Fruit fly (Drosophila melanogaster) whole organism, embryonic: ENCODE data around the gene PNKP.
A peak's percentile ranks its signal among the peaks of the same experiment; 100 is the strongest.

Source experiments
- Ada2b ChIP-seq: fragments of 200-800 bp; sonication (Bioruptor generic); IDR thresholded peaks from 2 replicates; pipeline ENCODE4 v1.3.6; 2022; ENCODE audit warnings: missing biosample characterization, missing genetic modification characterization
- Bdp1 ChIP-seq: fragments of 200-800 bp; sonication (Bioruptor generic); optimal IDR thresholded peaks from 3 replicates; lab custom pipeline; 2016; ENCODE audit warnings: missing biosample characterization, missing genetic modification characterization
- CG10654 ChIP-seq: fragments of 200-800 bp; sonication (Bioruptor generic); optimal IDR thresholded peaks from 2 replicates; lab custom pipeline; 2016; ENCODE audit warnings: missing biosample characterization, missing genetic modification characterization
- CG11504 ChIP-seq: fragments of 200-800 bp; sonication (Bioruptor generic); optimal IDR thresholded peaks from 3 replicates; lab custom pipeline; 2019; ENCODE audit warnings: missing biosample characterization, mild to moderate bottlenecking, missing genetic modification characterization, moderate library complexity
- CG11723 ChIP-seq: fragments of 200-800 bp; sonication (Bioruptor generic); optimal IDR thresholded peaks from 2 replicates; lab custom pipeline; 2017; ENCODE audit warnings: missing biosample characterization, mild to moderate bottlenecking, missing genetic modification characterization
- CG14014 ChIP-seq: fragments of 200-800 bp; sonication (Bioruptor generic); IDR thresholded peaks from 2 replicates; pipeline ENCODE4 v1.3.6; 2022; ENCODE audit warnings: missing biosample characterization, missing genetic modification characterization
- CG1529 ChIP-seq: fragments of 200-800 bp; sonication (Bioruptor generic); optimal IDR thresholded peaks from 3 replicates; lab custom pipeline; 2018; ENCODE audit warnings: missing biosample characterization, missing genetic modification characterization
- CG1602 ChIP-seq: fragments of 200-800 bp; sonication (Bioruptor generic); optimal IDR thresholded peaks from 3 replicates; lab custom pipeline; 2016; ENCODE audit warnings: missing biosample characterization, missing genetic modification characterization
- CG1603 ChIP-seq: fragments of 200-800 bp; sonication (Bioruptor generic); optimal IDR thresholded peaks from 2 replicates; lab custom pipeline; 2019; ENCODE audit warnings: missing biosample characterization, mild to moderate bottlenecking, missing genetic modification characterization, moderate library complexity
- CG16813 ChIP-seq: fragments of 200-800 bp; sonication (Bioruptor generic); IDR thresholded peaks from 3 replicates; pipeline ENCODE4 v1.3.6; 2022; ENCODE audit warnings: missing biosample characterization, missing genetic modification characterization; ENCODE audit not compliant: partially characterized antibody
- CG2120 ChIP-seq: fragments of 200-800 bp; sonication (Bioruptor generic); optimal IDR thresholded peaks from 3 replicates; lab custom pipeline; 2016; ENCODE audit warnings: missing biosample characterization, missing genetic modification characterization
- CG31388 ChIP-seq: fragments of 200-800 bp; sonication (Bioruptor generic); optimal IDR thresholded peaks from 2 replicates; lab custom pipeline; 2016; ENCODE audit warnings: missing biosample characterization, missing genetic modification characterization
- CG32532 ChIP-seq: fragments of 200-800 bp; sonication (Bioruptor generic); IDR thresholded peaks from 2 replicates; pipeline ENCODE4 v1.3.6; 2022; ENCODE audit warnings: missing biosample characterization, missing genetic modification characterization
- CG3726 ChIP-seq: fragments of 200-800 bp; sonication (Bioruptor generic); IDR thresholded peaks from 3 replicates; pipeline ENCODE4, ENCODE4 v1.3.6; 2022; ENCODE audit warnings: missing biosample characterization, missing genetic modification characterization
- CG42726 ChIP-seq: fragments of 200-800 bp; sonication (Bioruptor generic); IDR thresholded peaks from 2 replicates; pipeline ENCODE4 v1.3.6; 2022; ENCODE audit warnings: missing biosample characterization, missing genetic modification characterization; ENCODE audit not compliant: partially characterized antibody
- CG4707 ChIP-seq: fragments of 200-800 bp; sonication (Bioruptor generic); optimal IDR thresholded peaks from 2 replicates; lab custom pipeline; 2018; ENCODE audit warnings: missing biosample characterization, mild to moderate bottlenecking, missing genetic modification characterization, moderate library complexity
- CG7987 ChIP-seq: fragments of 200-800 bp; sonication (Bioruptor generic); optimal IDR thresholded peaks from 2 replicates; lab custom pipeline; 2018; ENCODE audit warnings: missing biosample characterization, mild to moderate bottlenecking, missing genetic modification characterization, moderate library complexity
- CG8388 ChIP-seq: fragments of 200-800 bp; sonication (Bioruptor generic); optimal IDR thresholded peaks from 2 replicates; lab custom pipeline; 2019; ENCODE audit warnings: missing biosample characterization, mild to moderate bottlenecking, missing genetic modification characterization, moderate library complexity
- Dbx ChIP-seq: fragments of 200-800 bp; sonication (Bioruptor generic); IDR thresholded peaks from 3 replicates; pipeline ENCODE4 v1.3.6; 2022; ENCODE audit warnings: missing biosample characterization, missing genetic modification characterization
- Elba2 ChIP-seq: fragments of 200-800 bp; sonication (Bioruptor generic); optimal IDR thresholded peaks from 3 replicates; lab custom pipeline; 2016; ENCODE audit warnings: missing biosample characterization, missing genetic modification characterization
- HLH4C ChIP-seq: fragments of 200-800 bp; sonication (Bioruptor generic); IDR thresholded peaks from 3 replicates; pipeline ENCODE4 v1.3.6; 2022; ENCODE audit warnings: missing biosample characterization, missing genetic modification characterization; ENCODE audit not compliant: partially characterized antibody
- Hr51 ChIP-seq, 2 experiments: fragments of 200-800 bp; sonication (Bioruptor generic); optimal IDR thresholded peaks; 2 replicates in 1 of 2; 3 replicates in 1 of 2; lab custom pipeline; 2016 to 2018; ENCODE audit warnings: missing biosample characterization in 2 of 2, missing genetic modification characterization in 2 of 2, mild to moderate bottlenecking in 1 of 2, moderate library complexity in 1 of 2
- Hr78 ChIP-seq, 2 experiments: fragments of 200-800 bp in 1 of 2; fragments of >200 bp in 1 of 2; sonication (Bioruptor generic) in 1 of 2; optimal IDR thresholded peaks; 2 replicates each; lab custom pipeline; 2017 to 2019; ENCODE audit warnings: missing biosample characterization in 2 of 2, missing genetic modification characterization in 2 of 2, mild to moderate bottlenecking in 1 of 2, moderate library complexity in 1 of 2
- Hsf ChIP-seq: fragments of 200-800 bp; sonication (Bioruptor generic); optimal IDR thresholded peaks from 3 replicates; lab custom pipeline; 2016; ENCODE audit warnings: missing biosample characterization, missing genetic modification characterization
- Lim3 ChIP-seq: fragments of 200-800 bp; sonication (Bioruptor generic); IDR thresholded peaks from 2 replicates; pipeline ENCODE4 v1.3.6; 2022; ENCODE audit warnings: missing biosample characterization, missing genetic modification characterization
- Lpt ChIP-seq: fragments of >200 bp; optimal IDR thresholded peaks from 2 replicates; lab custom pipeline; 2018; ENCODE audit warnings: missing biosample characterization, missing genetic modification characterization
- Mrtf ChIP-seq: fragments of 200-800 bp; sonication (Bioruptor generic); IDR thresholded peaks from 3 replicates; pipeline ENCODE4 v1.3.6; 2022; ENCODE audit warnings: missing biosample characterization, missing genetic modification characterization
- NC2α ChIP-seq: fragments of 200-800 bp; sonication (Bioruptor generic); optimal IDR thresholded peaks from 2 replicates; lab custom pipeline; 2016; ENCODE audit warnings: missing biosample characterization, missing genetic modification characterization
- NFAT ChIP-seq: fragments of 200-800 bp; sonication (Bioruptor generic); IDR thresholded peaks from 2 replicates; pipeline ENCODE4 v1.3.6; 2022; ENCODE audit warnings: missing biosample characterization, missing genetic modification characterization
- Rfx ChIP-seq: fragments of 200-800 bp; sonication (Bioruptor generic); IDR thresholded peaks from 2 replicates; pipeline ENCODE4 v1.3.6; 2022; ENCODE audit warnings: missing biosample characterization, missing genetic modification characterization
- Taf1 ChIP-seq: fragments of 200-800 bp; sonication (Bioruptor generic); IDR thresholded peaks from 2 replicates; pipeline ENCODE4 v1.3.6; 2022; ENCODE audit warnings: missing biosample characterization, missing genetic modification characterization
- ash1 ChIP-seq: fragments of 200-800 bp; sonication (Bioruptor generic); optimal IDR thresholded peaks from 2 replicates; lab custom pipeline; 2018; ENCODE audit warnings: missing biosample characterization, mild to moderate bottlenecking, missing genetic modification characterization
- bcd ChIP-seq: fragments of 200-800 bp; sonication (Bioruptor generic); optimal IDR thresholded peaks from 2 replicates; lab custom pipeline; 2017; ENCODE audit warnings: missing biosample characterization, mild to moderate bottlenecking, missing genetic modification characterization
- chif ChIP-seq, 2 experiments: fragments of 200-800 bp; sonication (Bioruptor generic); optimal IDR thresholded peaks; 3 replicates each; lab custom pipeline; 2016; ENCODE audit warnings: missing biosample characterization in 2 of 2, missing genetic modification characterization in 2 of 2
- dati ChIP-seq: fragments of 200-800 bp; sonication (Bioruptor generic); IDR thresholded peaks from 2 replicates; pipeline ENCODE4 v1.3.6; 2022; ENCODE audit warnings: missing biosample characterization, missing genetic modification characterization
- dpn ChIP-seq, 2 experiments: fragments of 200-800 bp; sonication (Bioruptor generic); optimal IDR thresholded peaks; 3 replicates each; lab custom pipeline; 2016; ENCODE audit warnings: missing biosample characterization in 2 of 2, missing genetic modification characterization in 2 of 2
- gsb-n ChIP-seq: fragments of 200-800 bp; sonication (Bioruptor generic); optimal IDR thresholded peaks from 3 replicates; lab custom pipeline; 2018; ENCODE audit warnings: missing biosample characterization, mild to moderate bottlenecking, missing genetic modification characterization
- gt ChIP-seq: fragments of 200-800 bp; sonication (Bioruptor generic); IDR thresholded peaks from 2 replicates; pipeline ENCODE4 v1.3.6; 2022; ENCODE audit warnings: missing biosample characterization, missing genetic modification characterization
- hth ChIP-seq: fragments of >200 bp; optimal IDR thresholded peaks from 2 replicates; lab custom pipeline; 2017; ENCODE audit warnings: inconsistent platforms
- insv ChIP-seq, 2 experiments: fragments of 200-800 bp; sonication (Bioruptor generic); optimal IDR thresholded peaks; 3 replicates each; lab custom pipeline; 2016 to 2018; ENCODE audit warnings: missing biosample characterization in 2 of 2, missing genetic modification characterization in 2 of 2
- inv ChIP-seq: fragments of 200-800 bp; sonication (Bioruptor generic); IDR thresholded peaks from 2 replicates; pipeline ENCODE4 v1.3.6; 2022; ENCODE audit warnings: missing biosample characterization, missing genetic modification characterization; ENCODE audit not compliant: partially characterized antibody
- jing ChIP-seq: fragments of 200-800 bp; sonication (Bioruptor generic); optimal IDR thresholded peaks from 2 replicates; lab custom pipeline; 2018; ENCODE audit warnings: missing biosample characterization, mild to moderate bottlenecking, missing genetic modification characterization
- luna ChIP-seq: fragments of 200-800 bp; sonication (Bioruptor generic); optimal IDR thresholded peaks from 2 replicates; lab custom pipeline; 2016; ENCODE audit warnings: missing biosample characterization, missing genetic modification characterization
- mam ChIP-seq: fragments of 200-800 bp; sonication (Bioruptor generic); optimal IDR thresholded peaks from 3 replicates; lab custom pipeline; 2016; ENCODE audit warnings: missing biosample characterization, missing genetic modification characterization
- sc ChIP-seq, 3 experiments: fragments of >200 bp in 2 of 3; fragments of 200-800 bp in 1 of 3; sonication (Bioruptor generic) in 1 of 3; optimal IDR thresholded peaks; 2 replicates in 2 of 3; 3 replicates in 1 of 3; lab custom pipeline; 2017; ENCODE audit warnings: mild to moderate bottlenecking in 1 of 3, missing biosample characterization in 1 of 3, missing genetic modification characterization in 1 of 3, missing genetic modification reagents in 1 of 3
- sens ChIP-seq: fragments of 200-800 bp; sonication (Bioruptor generic); peaks from one replicate; lab custom pipeline; 2016; ENCODE audit warnings: missing biosample characterization, missing genetic modification characterization
- sens-2 ChIP-seq: fragments of 200-800 bp; sonication (Bioruptor generic); IDR thresholded peaks from 2 replicates; pipeline ENCODE4 v1.3.6; 2022; ENCODE audit warnings: missing biosample characterization, missing genetic modification characterization
- ssp ChIP-seq: fragments of 200-800 bp; sonication (Bioruptor generic); IDR thresholded peaks from 2 replicates; pipeline ENCODE4 v1.3.6; 2022; ENCODE audit warnings: missing biosample characterization, missing genetic modification characterization
- tll ChIP-seq, 2 experiments: fragments of 200-800 bp in 1 of 2; fragments of >200 bp in 1 of 2; sonication (Bioruptor generic) in 1 of 2; optimal IDR thresholded peaks; 2 replicates each; lab custom pipeline; 2017 to 2019; ENCODE audit warnings: missing biosample characterization in 2 of 2, missing genetic modification characterization in 2 of 2, mild to moderate bottlenecking in 1 of 2, moderate library complexity in 1 of 2
- zen2 ChIP-seq: fragments of 200-800 bp; sonication (Bioruptor generic); IDR thresholded peaks from 3 replicates; pipeline ENCODE4 v1.3.6; 2022; ENCODE audit warnings: missing biosample characterization, missing genetic modification characterization; ENCODE audit not compliant: partially characterized antibody

PNKP gene

DNA sequence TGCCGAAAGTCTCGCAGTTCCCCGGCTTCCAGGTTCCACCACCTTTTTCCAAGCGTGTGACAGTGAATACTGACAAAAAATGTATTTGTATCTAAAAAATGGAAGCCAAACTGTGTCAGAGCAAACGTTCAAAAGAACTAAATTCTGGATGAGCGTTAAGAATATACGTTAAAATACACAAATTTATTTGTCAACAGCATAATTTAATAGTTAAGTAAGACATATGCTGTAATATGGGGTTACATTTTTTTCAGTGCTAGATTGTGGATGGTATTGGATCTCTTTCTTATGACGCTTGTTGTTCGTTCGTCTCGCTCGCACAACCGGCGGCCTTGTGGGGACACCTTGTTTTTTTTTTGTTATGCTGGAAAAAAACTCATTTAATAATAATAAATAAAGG lies 12.3 kb upstream of the PNKP start (continued):
- TF ChIP-seq CG11723, result peak; percentile 80
- peak; percentile 69; the same call in 1 of the 2 replicates for TF ChIP-seq gt
- peak; percentile 95 for TF ChIP-seq NFAT (GFP tag; lab: Robert Waterston, UW)
- TF ChIP-seq sens-2 (GFP tag; lab: Robert Waterston, UW), result peak; percentile 78; the same call in 1 of the 2 replicates
- peak; percentile 97 for TF ChIP-seq dpn (GFP tag; optimal IDR thresholded peaks at IDR 0.05; lab: Kevin White, UChicago)
- peak; percentile 96 for TF ChIP-seq Hsf (GFP tag; lab: Kevin White, UChicago)
- no peak for TF ChIP-seq HLH4C (GFP tag; lab: Robert Waterston, UW)
- peak; percentile 79 for TF ChIP-seq CG4707
- TF ChIP-seq Hr78 (GFP tag; optimal IDR thresholded peaks at IDR 0.05; lab: Kevin White, UChicago), result peak in 1 of 2 experiments; percentile 64
- TF ChIP-seq CG14014 (GFP tag; lab: Robert Waterston, UW), result peak; percentile 96
- TF ChIP-seq jing (GFP tag; lab: Kevin White, UChicago), result peak; percentile 88
- peak; percentile 75; the same call in 1 of the 2 replicates for TF ChIP-seq dati
- TF ChIP-seq CG7987, result peak; percentile 87
- TF ChIP-seq ash1 (GFP tag; lab: Kevin White, UChicago), result peak; percentile 70
- no peak for TF ChIP-seq sc (optimal IDR thresholded peaks at IDR 0.05; lab: Kevin White, UChicago)
- peak; percentile 69 for TF ChIP-seq sc (GFP tag; optimal IDR thresholded peaks at IDR 0.05; lab: Kevin White, UChicago)
- peak; percentile 93 for TF ChIP-seq bcd
- TF ChIP-seq CG1603, result peak; percentile 96
- TF ChIP-seq CG8388 (GFP tag; lab: Kevin White, UChicago), result peak; percentile 92
- peak; percentile 83 for TF ChIP-seq gsb-n (tag; lab: Kevin White, UChicago)
- TF ChIP-seq CG11504 (tag; lab: Kevin White, UChicago), result peak; percentile 93
- peak in 1 of 2 experiments; percentile 66 for TF ChIP-seq insv (GFP tag; optimal IDR thresholded peaks at IDR 0.05; lab: Kevin White, UChicago)
- peak; percentile 98 for TF ChIP-seq CG32532 (GFP tag; lab: Robert Waterston, UW)
- peak; percentile 83 for TF ChIP-seq ssp (GFP tag; lab: Robert Waterston, UW)
- peak; percentile 95 for TF ChIP-seq luna (GFP tag; lab: Kevin White, UChicago)
- TF ChIP-seq mam (GFP tag; lab: Kevin White, UChicago), result peak; percentile 98
- TF ChIP-seq inv (GFP tag; lab: Robert Waterston, UW), result no peak
- TF ChIP-seq tll (GFP tag; optimal IDR thresholded peaks at IDR 0.05; lab: Kevin White, UChicago), result no peak
- peak; percentile 88 for TF ChIP-seq CG31388
- TF ChIP-seq CG16813 (GFP tag; lab: Robert Waterston, UW), result no peak
- peak; percentile 97 for TF ChIP-seq Dbx (GFP tag; lab: Robert Waterston, UW)
- TF ChIP-seq CG3726 (GFP tag; lab: Robert Waterston, UW), result peak; percentile 88
- peak; percentile 88 for TF ChIP-seq CG1602 (GFP tag; lab: Kevin White, UChicago)
- peak; percentile 94 for TF ChIP-seq Mrtf (GFP tag; lab: Robert Waterston, UW)
- TF ChIP-seq Bdp1 (GFP tag; lab: Kevin White, UChicago), result peak; percentile 90
- TF ChIP-seq CG42726, result no peak
- TF ChIP-seq Elba2 (GFP tag; lab: Kevin White, UChicago), result no peak
- peak; percentile 94 for TF ChIP-seq Taf1 (GFP tag; lab: Robert Waterston, UW)
- TF ChIP-seq Rfx, result peak; percentile 99
- peak; percentile 99 for TF ChIP-seq CG2120 (GFP tag; lab: Kevin White, UChicago)
- no peak for TF ChIP-seq zen2 (GFP tag; lab: Robert Waterston, UW)
- peak; percentile 94 to 97 for TF ChIP-seq Hr51 (GFP tag; optimal IDR thresholded peaks at IDR 0.05; lab: Kevin White, UChicago)
- TF ChIP-seq Ada2b (GFP tag; lab: Robert Waterston, UW), result peak; percentile 95
- TF ChIP-seq NC2α, result peak; percentile 84
- TF ChIP-seq sens (GFP tag; lab: Kevin White, UChicago), result peak; percentile 99
- peak; percentile 90 to 91 for TF ChIP-seq chif (GFP tag; optimal IDR thresholded peaks at IDR 0.05; lab: Kevin White, UChicago)
- no peak for TF ChIP-seq hth
- peak; percentile 93 for TF ChIP-seq CG10654 (GFP tag; lab: Kevin White, UChicago)
- peak; percentile 77 for TF ChIP-seq CG1529 (GFP tag; lab: Kevin White, UChicago)
- TF ChIP-seq Lpt (GFP tag; lab: Kevin White, UChicago), result no peak
- peak; percentile 80 for TF ChIP-seq Lim3 (GFP tag; lab: Robert Waterston, UW)
